Fruit fly (Drosophila melanogaster): ENCODE data around the gene ninaA.

Gene ninaA

DNA sequence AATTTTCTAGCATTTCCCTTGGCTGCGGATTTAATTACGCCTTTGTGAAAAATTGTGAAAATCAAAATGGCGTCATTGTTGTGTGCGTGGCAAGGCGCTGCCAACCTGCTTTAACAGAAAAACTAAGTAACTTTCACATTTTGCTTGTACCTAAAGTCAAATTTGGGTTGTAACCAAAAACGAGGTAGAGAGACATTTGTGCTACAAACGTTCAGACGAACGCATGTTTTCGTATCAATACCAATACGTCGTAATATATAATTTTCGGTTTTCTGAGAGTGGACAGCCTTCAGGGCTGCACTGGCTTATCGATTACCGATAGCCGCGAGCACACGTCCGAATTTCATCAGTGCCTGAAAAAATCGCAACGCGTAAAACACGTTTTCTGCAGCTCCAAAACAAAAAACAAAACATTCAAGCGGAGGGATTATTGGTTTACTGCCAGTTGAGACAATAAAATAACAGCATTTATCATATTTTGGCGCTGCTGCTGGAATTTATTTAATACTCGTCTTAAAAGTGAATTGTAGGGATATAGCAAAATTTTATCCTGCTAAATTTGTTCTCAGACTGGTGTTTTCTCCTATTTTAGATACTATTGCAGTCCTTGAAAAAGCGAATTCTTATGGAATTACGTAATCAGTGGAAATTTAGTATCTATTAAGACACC lies 6.2 kb upstream of the ninaA start (continued):
- TF ChIP-seq CG10543 (GFP tag; optimal IDR thresholded peaks at IDR 0.05) (peak; percentile 57), Oaz (GFP tag; IDR thresholded peaks at IDR 0.05) (no peak), klu (GFP tag; IDR thresholded peaks at IDR 0.05) (peak; percentile 24; the same call in 1 of the 2 replicates), CG13894 (tag; optimal IDR thresholded peaks at IDR 0.05) (peak; percentile 7), CG12942 (GFP tag; optimal IDR thresholded peaks at IDR 0.05) (peak; percentile 74), ERR (GFP tag; optimal IDR thresholded peaks at IDR 0.05) (peak; percentile 12), CG3281 (GFP tag; optimal IDR thresholded peaks at IDR 0.05) (peak; percentile 57), CG6791 (GFP tag; IDR thresholded peaks at IDR 0.05; ENCODE audit: partially characterized antibody) (peak; percentile 57; the same call in 2 of the 3 replicates), Hey (tag; optimal IDR thresholded peaks at IDR 0.05) (peak; percentile 15), CG12769 (tag; optimal IDR thresholded peaks at IDR 0.05) (peak; percentile 63), oc (tag; optimal IDR thresholded peaks at IDR 0.05) (peak; percentile 50), run (tag; optimal IDR thresholded peaks at IDR 0.05) (no peak), CG14050 (GFP tag; IDR thresholded peaks at IDR 0.05) (peak; percentile 24; the same call in 2 of the 3 replicates), CG11456 (GFP tag; IDR thresholded peaks at IDR 0.05) (peak; percentile 69; the same call in 1 of the 3 replicates), slou (GFP tag; optimal IDR thresholded peaks at IDR 0.05) (no peak), Mrtf (GFP tag; IDR thresholded peaks at IDR 0.05) (peak; percentile 52; the same call in 2 of the 3 replicates), CrebB (tag; optimal IDR thresholded peaks at IDR 0.05) (peak; percentile 16), Hmx (GFP tag; optimal IDR thresholded peaks at IDR 0.05) (no peak), Sin3A (optimal IDR thresholded peaks at IDR 0.05) (peak; percentile 64), CG10209 (GFP tag; optimal IDR thresholded peaks at IDR 0.05) (peak; percentile 70), zen2 (GFP tag; IDR thresholded peaks at IDR 0.05; ENCODE audit: partially characterized antibody) (no peak), CHES-1-like (GFP tag; optimal IDR thresholded peaks at IDR 0.05) (peak; percentile 81), CG30020 (tag; optimal IDR thresholded peaks at IDR 0.05) (no peak), CG16813 (GFP tag; IDR thresholded peaks at IDR 0.05; ENCODE audit: partially characterized antibody) (peak; percentile 37; the same call in 1 of the 3 replicates), CG18599 (GFP tag; optimal IDR thresholded peaks at IDR 0.05) (peak; percentile 74), D19A (tag; optimal IDR thresholded peaks at IDR 0.05) (peak; percentile 30), CG3163 (GFP tag; optimal IDR thresholded peaks at IDR 0.05) (peak; percentile 50), cg (GFP tag; optimal IDR thresholded peaks at IDR 0.05) (no peak), shn (GFP tag; optimal IDR thresholded peaks at IDR 0.05) (peak; percentile 41), Gug (GFP tag; IDR thresholded peaks at IDR 0.05) (peak; percentile 71), CG1603 (tag; optimal IDR thresholded peaks at IDR 0.05) (peak; percentile 77), CG15073 (GFP tag; optimal IDR thresholded peaks at IDR 0.05) (peak; percentile 15), Med (GFP tag) (peak; percentile 97), CG13287 (GFP tag; IDR thresholded peaks at IDR 0.05; ENCODE audit: partially characterized antibody) (peak; percentile 58), CG31365 (tag; optimal IDR thresholded peaks at IDR 0.05) (no peak), Atf-2 (GFP tag; optimal IDR thresholded peaks at IDR 0.05) (peak; percentile 71), CG11085 (GFP tag; IDR thresholded peaks at IDR 0.05) (peak; percentile 38; the same call in 1 of the 2 replicates), CG5180 (GFP tag; optimal IDR thresholded peaks at IDR 0.05) (no peak), CG10321 (GFP tag; IDR thresholded peaks at IDR 0.05) (0 out of 2 replicates have a peak, but pooled peaks have one; percentile 45), grau (tag; optimal IDR thresholded peaks at IDR 0.05) (peak; percentile 68), CG9932 (GFP tag; IDR thresholded peaks at IDR 0.05) (peak; percentile 78), en (GFP tag; optimal IDR thresholded peaks at IDR 0.05) (peak; percentile 57), tap (tag; optimal IDR thresholded peaks at IDR 0.05) (no peak), Bteb2 (GFP tag; optimal IDR thresholded peaks at IDR 0.05) (peak; percentile 52), gcm2 (GFP tag; optimal IDR thresholded peaks at IDR 0.05) (peak; percentile 65), CG15601 (tag; optimal IDR thresholded peaks at IDR 0.05) (peak; percentile 55), slbo (GFP tag; IDR thresholded peaks at IDR 0.05) (peak; percentile 79), CG6765 (GFP tag; optimal IDR thresholded peaks at IDR 0.05) (peak; percentile 67), corto (GFP tag; optimal IDR thresholded peaks at IDR 0.05) (no peak)

All from whole organism, embryonic.